Worm (Caenorhabditis elegans) whole organism, young adult: ENCODE measurements around the gene F07H5.7.
A peak's percentile ranks its signal among the peaks of the same experiment; 100 is the strongest.

Source experiments
- B0336.3 ChIP-seq: fragments of 200-800 bp; sonication (Bioruptor generic); IDR thresholded peaks from 2 replicates; pipeline ENCODE4 v1.3.6; 2022; ENCODE audit warnings: missing genetic modification characterization, missing compliant biosample characterization
- C17E4.6 ChIP-seq: fragments of 200-800 bp; sonication (Bioruptor generic); IDR thresholded peaks from 2 replicates; pipeline ENCODE4 v1.3.6; 2022; ENCODE audit warnings: missing genetic modification reagents, missing genetic modification characterization, missing compliant biosample characterization
- F23B12.7 ChIP-seq: sonication (generic microtip); optimal IDR thresholded peaks from 2 replicates; lab custom pipeline; 2017; ENCODE audit warnings: missing genetic modification characterization, mild to moderate bottlenecking, missing compliant biosample characterization, antibody characterized with exemption, moderate library complexity; ENCODE audit not compliant: insufficient read depth
- F55B11.4 ChIP-seq: sonication (generic microtip); optimal IDR thresholded peaks from 2 replicates; lab custom pipeline; 2016; ENCODE audit warnings: missing compliant biosample characterization, missing genetic modification characterization, borderline replicate concordance; ENCODE audit not compliant: insufficient read depth
- Y67H2A.10 ChIP-seq: fragments of 200-800 bp; sonication (Bioruptor generic); conservative IDR thresholded peaks from 2 replicates; pipeline ENCODE4 v1.3.6; 2022; ENCODE audit warnings: missing genetic modification reagents, missing genetic modification characterization, missing compliant biosample characterization
- ama-1 ChIP-seq, 3 experiments: fragments of 150-350 bp in 1 of 3; sonication (generic microtip) in 2 of 3; optimal IDR thresholded peaks; 2 replicates each; lab custom pipeline; 2014 to 2018; ENCODE audit warnings: missing biosample characterization in 2 of 3, missing genetic modification characterization in 2 of 3, missing genetic modification reagents in 2 of 3
- attf-6 ChIP-seq: fragments of 200-800 bp; sonication (Bioruptor generic); IDR thresholded peaks from 2 replicates; pipeline ENCODE4 v1.3.6; 2022; ENCODE audit warnings: missing genetic modification reagents, missing genetic modification characterization, missing compliant biosample characterization
- cebp-2 ChIP-seq: fragments of 200-800 bp; sonication (Bioruptor generic); IDR thresholded peaks from 2 replicates; pipeline ENCODE4 v1.3.6; 2022; ENCODE audit warnings: missing genetic modification characterization, missing compliant biosample characterization
- die-1 ChIP-seq: sonication (generic microtip); optimal IDR thresholded peaks from 2 replicates; lab custom pipeline; 2016; ENCODE audit warnings: missing genotype, mild to moderate bottlenecking, missing genetic modification characterization, missing compliant biosample characterization
- dpff-1 ChIP-seq: sonication (generic microtip); optimal IDR thresholded peaks from 2 replicates; lab custom pipeline; 2017; ENCODE audit warnings: mild to moderate bottlenecking, missing genetic modification characterization, missing compliant biosample characterization
- egl-44 ChIP-seq: fragments of 200-800 bp; sonication (Bioruptor generic); IDR thresholded peaks from 2 replicates; pipeline ENCODE4 v1.3.6; 2022; ENCODE audit warnings: missing genetic modification reagents, missing genetic modification characterization, missing compliant biosample characterization
- ekl-4 ChIP-seq: fragments of 200-800 bp; sonication (Bioruptor generic); IDR thresholded peaks from 2 replicates; pipeline ENCODE4 v1.3.6; 2022; ENCODE audit warnings: missing genetic modification reagents, missing genetic modification characterization, missing compliant biosample characterization
- hlh-12 ChIP-seq: sonication (generic microtip); optimal IDR thresholded peaks from 2 replicates; lab custom pipeline; 2016; ENCODE audit warnings: missing genetic modification characterization, missing compliant biosample characterization
- hmg-20 ChIP-seq: fragments of 200-800 bp; sonication (Bioruptor generic); IDR thresholded peaks from 2 replicates; pipeline ENCODE4 v1.3.6; 2022; ENCODE audit warnings: missing genetic modification reagents, missing genetic modification characterization, missing compliant biosample characterization
- let-607 ChIP-seq, 2 experiments: fragments of 200-800 bp in 1 of 2; sonication (Bioruptor generic) in 1 of 2; sonication (generic microtip) in 1 of 2; optimal IDR thresholded peaks; 2 replicates each; lab custom pipeline; 2016 to 2018; ENCODE audit warnings: mild to moderate bottlenecking in 2 of 2, missing compliant biosample characterization in 2 of 2, missing genetic modification characterization in 2 of 2, moderate library complexity in 2 of 2, missing genotype in 1 of 2
- lin-35 ChIP-seq, 3 experiments: fragments of 150-350 bp in 2 of 3; sonication (generic microtip) in 1 of 3; optimal IDR thresholded peaks; 2 replicates each; lab custom pipeline; 2014 to 2018; ENCODE audit warnings: missing biosample characterization in 3 of 3, missing genetic modification characterization in 3 of 3, missing genetic modification reagents in 3 of 3
- lin-40 ChIP-seq: sonication (generic microtip); optimal IDR thresholded peaks from 2 replicates; lab custom pipeline; 2016; ENCODE audit warnings: missing genetic modification characterization, mild to moderate bottlenecking, missing compliant biosample characterization, missing genotype, missing genetic modification reagents
- lsy-27 ChIP-seq: sonication (generic microtip); optimal IDR thresholded peaks from 2 replicates; lab custom pipeline; 2017; ENCODE audit warnings: missing genetic modification characterization, mild to moderate bottlenecking, missing compliant biosample characterization, antibody characterized with exemption, missing genotype, borderline replicate concordance; ENCODE audit not compliant: insufficient read depth
- madf-8 ChIP-seq: fragments of 200-800 bp; sonication (Bioruptor generic); conservative IDR thresholded peaks from 2 replicates; pipeline ENCODE4 v1.3.6; 2022; ENCODE audit warnings: missing genetic modification reagents, missing genetic modification characterization, missing compliant biosample characterization
- mcd-1 ChIP-seq: fragments of 200-800 bp; sonication (Bioruptor generic); IDR thresholded peaks from 2 replicates; pipeline ENCODE4 v1.3.6; 2022; ENCODE audit warnings: missing genetic modification reagents, missing genetic modification characterization, missing compliant biosample characterization
- nfya-1 ChIP-seq: sonication (generic microtip); optimal IDR thresholded peaks from 2 replicates; lab custom pipeline; 2017; ENCODE audit warnings: antibody characterized with exemption, missing compliant biosample characterization, missing genetic modification characterization, borderline replicate concordance; ENCODE audit not compliant: insufficient read depth
- nfyb-1 ChIP-seq: fragments of 200-800 bp; sonication (Bioruptor generic); IDR thresholded peaks from 2 replicates; pipeline ENCODE4 v1.3.6; 2022; ENCODE audit warnings: missing genetic modification reagents, missing genetic modification characterization, missing compliant biosample characterization
- nhr-120 ChIP-seq: fragments of 200-800 bp; sonication (Bioruptor generic); IDR thresholded peaks from 2 replicates; pipeline ENCODE4 v1.3.6; 2022; ENCODE audit warnings: missing genetic modification characterization, missing compliant biosample characterization
- repo-1 ChIP-seq: sonication (generic microtip); optimal IDR thresholded peaks from 2 replicates; lab custom pipeline; 2017; ENCODE audit warnings: mild to moderate bottlenecking, missing genetic modification characterization, missing compliant biosample characterization
- somi-1 ChIP-seq: fragments of 200-800 bp; sonication (Bioruptor generic); optimal IDR thresholded peaks from 2 replicates; lab custom pipeline; 2018; ENCODE audit warnings: mild to moderate bottlenecking, missing genetic modification characterization, missing compliant biosample characterization
- tbp1 ChIP-seq: fragments of 200-800 bp; sonication (Bioruptor generic); optimal IDR thresholded peaks from 2 replicates; lab custom pipeline; 2018; ENCODE audit warnings: mild to moderate bottlenecking, missing genetic modification characterization, missing compliant biosample characterization
- unc-62 ChIP-seq: fragments of 150-350 bp; optimal IDR thresholded peaks from 2 replicates; lab custom pipeline; 2014; ENCODE audit warnings: missing biosample characterization, missing genetic modification reagents, missing genetic modification characterization
- zim-3 ChIP-seq: sonication (generic microtip); optimal IDR thresholded peaks from 2 replicates; lab custom pipeline; 2017; ENCODE audit warnings: mild to moderate bottlenecking, missing genetic modification characterization, moderate library complexity, missing compliant biosample characterization
- ztf-18 ChIP-seq: sonication (generic microtip); optimal IDR thresholded peaks from 2 replicates; lab custom pipeline; 2016; ENCODE audit warnings: missing genotype, mild to moderate bottlenecking, missing genetic modification characterization, missing compliant biosample characterization
- ztf-26 ChIP-seq: sonication (generic microtip); optimal IDR thresholded peaks from 2 replicates; lab custom pipeline; 2017; ENCODE audit warnings: missing genetic modification characterization, missing compliant biosample characterization

Gene F07H5.7

DNA sequence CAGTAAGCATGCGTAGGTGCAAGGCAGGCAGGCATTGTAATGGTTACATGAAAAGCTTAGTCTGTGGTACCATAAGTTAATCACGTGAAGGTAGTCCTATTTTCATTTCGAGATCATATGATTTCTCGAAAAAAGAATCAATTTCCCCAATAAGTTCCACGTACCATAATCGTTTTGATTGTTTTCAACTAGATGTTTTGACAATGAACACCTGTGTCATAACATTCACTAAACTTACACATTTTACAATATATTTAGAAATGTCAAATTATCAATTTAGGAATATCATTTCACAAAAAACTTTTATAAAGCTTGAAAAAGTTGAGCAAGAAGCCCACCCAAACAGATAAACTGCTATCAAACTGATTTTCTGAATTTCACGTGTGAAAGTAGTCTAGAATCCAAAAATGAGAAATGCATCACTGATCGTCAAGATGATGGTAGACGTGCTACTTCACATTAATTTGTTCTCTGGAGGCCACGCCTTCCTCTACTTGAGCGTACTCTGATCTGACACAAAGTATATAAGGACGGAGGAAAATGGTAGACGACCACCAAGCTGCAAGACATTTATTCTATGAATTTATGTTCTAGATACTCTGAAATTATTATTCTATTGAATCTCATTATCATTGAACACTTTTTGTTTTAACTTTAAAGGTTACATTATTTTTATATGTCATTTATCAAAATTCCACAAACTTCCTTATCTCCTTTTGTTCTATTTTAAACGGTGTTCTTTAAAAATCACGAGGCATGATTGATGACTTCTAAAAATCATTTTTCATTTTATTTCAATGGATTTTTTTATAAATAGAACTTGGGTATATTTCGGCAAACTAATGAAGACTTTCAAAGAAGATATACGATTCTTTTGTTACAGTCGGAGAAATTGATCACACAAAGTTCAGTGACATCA, 25.3 kb upstream of the F07H5.7 start, which contains the start of gene F46C5.10:
Gene F46C5.10, minus strand, starts transcription at position 51 of the 919 bp plus-strand sequence.
- TF ChIP-seq F55B11.4 (tag; lab: Kevin White, UChicago), result no peak
- no peak for TF ChIP-seq egl-44 (GFP tag; lab: Robert Waterston, UW)
- no peak for TF ChIP-seq nfya-1 (tag; lab: Kevin White, UChicago)
- TF ChIP-seq lin-35 (GFP tag; optimal IDR thresholded peaks at IDR 0.05; lab: Kevin White, UChicago), result peak in 1 of 3 experiments; percentile 1
- peak; percentile 56 for TF ChIP-seq ama-1 (optimal IDR thresholded peaks at IDR 0.05; lab: Kevin White, UChicago)
- TF ChIP-seq ama-1 (GFP tag; optimal IDR thresholded peaks at IDR 0.05; lab: Kevin White, UChicago), result no peak
- no peak for TF ChIP-seq madf-8 (GFP tag; lab: Robert Waterston, UW)
- TF ChIP-seq tbp1 (GFP tag; lab: Kevin White, UChicago), result no peak
- TF ChIP-seq ztf-18 (tag; lab: Kevin White, UChicago), result no peak
- TF ChIP-seq lsy-27 (tag; lab: Kevin White, UChicago), result no peak
- TF ChIP-seq dpff-1 (tag; lab: Kevin White, UChicago), result no peak
- TF ChIP-seq lin-40 (tag; lab: Kevin White, UChicago), result peak; percentile 5

DNA sequence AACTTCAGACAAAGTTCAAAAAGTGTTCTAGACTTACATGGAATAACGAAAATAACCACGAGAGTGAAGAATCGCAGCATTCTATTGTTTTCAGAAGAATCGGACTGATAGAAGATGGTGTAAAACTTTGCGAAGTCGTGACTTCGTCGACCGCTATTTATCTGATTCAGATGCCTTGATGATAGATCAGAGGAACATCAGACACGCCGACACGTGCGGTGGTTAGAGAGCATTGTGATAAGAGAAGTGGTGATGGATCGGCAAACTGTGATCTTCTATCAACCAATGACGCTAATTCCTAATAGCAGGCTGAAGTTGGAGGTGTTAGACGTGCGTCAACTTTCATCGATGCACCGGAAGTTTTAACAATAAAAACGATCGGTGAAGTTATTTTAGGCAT, 24.3 kb upstream of the F07H5.7 start:
- TF ChIP-seq ztf-26 (peak; percentile 49), let-607 (tag; optimal IDR thresholded peaks at IDR 0.05; lab: Kevin White, UChicago) (no peak), nfya-1 (tag; lab: Kevin White, UChicago) (no peak), attf-6 (no peak), lin-40 (tag; lab: Kevin White, UChicago) (peak; percentile 23), somi-1 (GFP tag; lab: Kevin White, UChicago) (peak; percentile 36)

ce11 chrII:8817225-8817624, 23.3 kb upstream of the F07H5.7 start:
- peak; percentile 58 for TF ChIP-seq ztf-26
- TF ChIP-seq C17E4.6 (GFP tag; lab: Robert Waterston, UW), result no peak
- peak; percentile 26 for TF ChIP-seq repo-1 (tag; lab: Kevin White, UChicago)

DNA sequence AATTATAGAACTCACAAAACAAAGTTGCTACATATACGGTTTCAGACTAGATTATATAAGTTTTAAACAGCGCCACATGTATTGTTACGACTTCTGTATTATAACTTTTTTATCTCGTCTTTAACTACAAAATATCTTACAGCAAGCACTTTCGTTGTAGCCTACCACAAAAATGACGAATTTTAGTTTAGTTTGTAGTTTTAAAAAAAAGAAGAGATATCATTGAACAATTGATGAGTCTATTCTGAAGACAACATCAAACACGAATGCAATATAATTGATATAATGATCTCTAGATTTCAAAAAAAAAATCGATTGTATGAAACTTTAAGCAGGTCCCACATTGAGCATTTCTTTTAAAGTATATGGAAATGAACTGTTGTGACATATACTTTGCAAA, 20.3 kb upstream of the F07H5.7 start:
- TF ChIP-seq nfyb-1 (GFP tag; lab: Robert Waterston, UW) (no peak), die-1 (tag; lab: Kevin White, UChicago) (no peak)

- TF ChIP-seq F23B12.7 (no peak), Y67H2A.10 (GFP tag; lab: Robert Waterston, UW) (no peak), somi-1 (GFP tag; lab: Kevin White, UChicago) (peak; percentile 66), hmg-20 (GFP tag; lab: Robert Waterston, UW) (no peak), ztf-26 (no peak), cebp-2 (GFP tag; lab: Robert Waterston, UW) (no peak), lin-40 (tag; lab: Kevin White, UChicago) (peak; percentile 5)
Observed at ce11 chrII:8813659-8814058, 19.7 kb upstream of the F07H5.7 start.

ce11 chrII:8812346-8812745, 18.4 kb upstream of the F07H5.7 start:
- TF ChIP-seq B0336.3 (GFP tag; lab: Robert Waterston, UW), result peak; percentile 31; the same call in 1 of the 2 replicates
- 0 out of 2 replicates have a peak, but pooled peaks have one; percentile 39 for TF ChIP-seq ekl-4 (GFP tag; lab: Robert Waterston, UW)
- no peak for TF ChIP-seq ztf-26
- no peak for TF ChIP-seq mcd-1
- no peak for TF ChIP-seq lsy-27 (tag; lab: Kevin White, UChicago)
- no peak for TF ChIP-seq zim-3 (tag; lab: Kevin White, UChicago)
- no peak for TF ChIP-seq nhr-120 (GFP tag; lab: Robert Waterston, UW)
- TF ChIP-seq unc-62, result no peak
- TF ChIP-seq nfya-1 (tag; lab: Kevin White, UChicago), result no peak
- no peak for TF ChIP-seq hlh-12 (tag; lab: Kevin White, UChicago)
